Fruit fly (Drosophila melanogaster) whole organism, embryonic: ENCODE results near the gene EMC3.

Source experiments
- Asciz ChIP-seq: fragments of 200-800 bp; sonication (Bioruptor generic); optimal IDR thresholded peaks from 2 replicates; lab custom pipeline; 2017; ENCODE audit warnings: missing biosample characterization, mild to moderate bottlenecking, missing genetic modification characterization, missing genetic modification reagents
- Atf6 ChIP-seq: fragments of 200-800 bp; sonication (Bioruptor generic); IDR thresholded peaks from 2 replicates; pipeline ENCODE4 v1.3.6; 2022; ENCODE audit warnings: missing biosample characterization, missing genetic modification characterization
- Bdp1 ChIP-seq: fragments of 200-800 bp; sonication (Bioruptor generic); optimal IDR thresholded peaks from 3 replicates; lab custom pipeline; 2016; ENCODE audit warnings: missing biosample characterization, missing genetic modification characterization
- Bgb ChIP-seq: fragments of 200-800 bp; sonication (Bioruptor generic); IDR thresholded peaks from 2 replicates; pipeline ENCODE4 v1.3.6; 2022; ENCODE audit warnings: missing biosample characterization, missing genetic modification characterization; ENCODE audit not compliant: partially characterized antibody
- CG11093 ChIP-seq: fragments of 200-800 bp; sonication (Bioruptor generic); IDR thresholded peaks from 3 replicates; pipeline ENCODE4 v1.3.6; 2022; ENCODE audit warnings: missing biosample characterization, missing genetic modification characterization
- CG12071 ChIP-seq: fragments of 200-800 bp; sonication (Bioruptor generic); optimal IDR thresholded peaks from 3 replicates; lab custom pipeline; 2018; ENCODE audit warnings: missing biosample characterization, mild to moderate bottlenecking, missing genetic modification characterization
- CG12104 ChIP-seq: fragments of 200-800 bp; sonication (Bioruptor generic); optimal IDR thresholded peaks from 3 replicates; lab custom pipeline; 2016; ENCODE audit warnings: missing biosample characterization, missing genetic modification characterization
- CG12299 ChIP-seq: fragments of 200-800 bp; sonication (Bioruptor generic); optimal IDR thresholded peaks from 2 replicates; lab custom pipeline; 2018; ENCODE audit warnings: missing biosample characterization, mild to moderate bottlenecking, missing genetic modification characterization
- CG13296 ChIP-seq: fragments of 200-800 bp; sonication (Bioruptor generic); optimal IDR thresholded peaks from 3 replicates; lab custom pipeline; 2018; ENCODE audit warnings: missing biosample characterization, mild to moderate bottlenecking, missing genetic modification characterization
- CG14710 ChIP-seq: fragments of 200-800 bp; sonication (Bioruptor generic); optimal IDR thresholded peaks from 3 replicates; lab custom pipeline; 2019; ENCODE audit warnings: missing biosample characterization, mild to moderate bottlenecking, missing genetic modification characterization, moderate library complexity
- CG1602 ChIP-seq: fragments of 200-800 bp; sonication (Bioruptor generic); optimal IDR thresholded peaks from 3 replicates; lab custom pipeline; 2016; ENCODE audit warnings: missing biosample characterization, missing genetic modification characterization
- CG17568 ChIP-seq: fragments of 200-800 bp; sonication (Bioruptor generic); optimal IDR thresholded peaks from 2 replicates; lab custom pipeline; 2018; ENCODE audit warnings: missing biosample characterization, mild to moderate bottlenecking, missing genetic modification characterization, moderate library complexity
- CG18011 ChIP-seq: fragments of 200-800 bp; sonication (Bioruptor generic); optimal IDR thresholded peaks from 2 replicates; lab custom pipeline; 2017; ENCODE audit warnings: missing biosample characterization, missing genetic modification characterization, mild to moderate bottlenecking, moderate library complexity, missing genotype
- CG18476 ChIP-seq: fragments of 200-800 bp; sonication (Bioruptor generic); optimal IDR thresholded peaks from 2 replicates; lab custom pipeline; 2016; ENCODE audit warnings: missing biosample characterization, mild to moderate bottlenecking, missing genetic modification characterization
- CG34376 ChIP-seq: fragments of 200-800 bp; sonication (Bioruptor generic); optimal IDR thresholded peaks from 2 replicates; lab custom pipeline; 2018; ENCODE audit warnings: missing biosample characterization, mild to moderate bottlenecking, missing genetic modification characterization
- CG3726 ChIP-seq: fragments of 200-800 bp; sonication (Bioruptor generic); IDR thresholded peaks from 3 replicates; pipeline ENCODE4, ENCODE4 v1.3.6; 2022; ENCODE audit warnings: missing biosample characterization, missing genetic modification characterization
- CG4282 ChIP-seq: fragments of 200-800 bp; sonication (Bioruptor generic); optimal IDR thresholded peaks from 2 replicates; lab custom pipeline; 2016; ENCODE audit warnings: missing biosample characterization, missing genetic modification characterization
- CG4328 ChIP-seq: fragments of 200-800 bp; sonication (Bioruptor generic); optimal IDR thresholded peaks from 3 replicates; lab custom pipeline; 2017; ENCODE audit warnings: missing biosample characterization, missing genetic modification reagents, missing genetic modification characterization
- CG7357 ChIP-seq: fragments of 200-800 bp; sonication (Bioruptor generic); IDR thresholded peaks from 3 replicates; pipeline ENCODE4 v1.3.6; 2022; ENCODE audit warnings: missing biosample characterization, missing genetic modification characterization
- CG8478 ChIP-seq: fragments of >200 bp; optimal IDR thresholded peaks from 2 replicates; lab custom pipeline; 2018
- Camta ChIP-seq: fragments of 200-800 bp; sonication (Bioruptor generic); optimal IDR thresholded peaks from 2 replicates; lab custom pipeline; 2016; ENCODE audit warnings: missing biosample characterization, missing genetic modification characterization
- Dad ChIP-seq: fragments of 200-800 bp; sonication (Bioruptor generic); optimal IDR thresholded peaks from 3 replicates; lab custom pipeline; 2016; ENCODE audit warnings: missing biosample characterization, missing genetic modification characterization
- Doc2 ChIP-seq: fragments of 200-800 bp; sonication (Bioruptor generic); IDR thresholded peaks from 2 replicates; pipeline ENCODE4 v1.3.6; 2022; ENCODE audit warnings: missing biosample characterization, missing genetic modification characterization
- Dref ChIP-seq: fragments of 200-800 bp; sonication (Bioruptor generic); IDR thresholded peaks from 2 replicates; pipeline ENCODE4 v1.3.6; 2022; ENCODE audit warnings: missing biosample characterization, missing genetic modification characterization
- Eip74EF ChIP-seq, 2 experiments: fragments of 200-800 bp in 1 of 2; fragments of >200 bp in 1 of 2; sonication (Bioruptor generic) in 1 of 2; optimal IDR thresholded peaks; 2 replicates each; lab custom pipeline; 2017 to 2019; ENCODE audit warnings: missing biosample characterization in 2 of 2, missing genetic modification characterization in 2 of 2, mild to moderate bottlenecking in 1 of 2, moderate library complexity in 1 of 2
- HmgD ChIP-seq: fragments of 200-800 bp; sonication (Bioruptor generic); optimal IDR thresholded peaks from 3 replicates; lab custom pipeline; 2016; ENCODE audit warnings: missing biosample characterization, missing genetic modification characterization
- Hr51 ChIP-seq, 2 experiments: fragments of 200-800 bp; sonication (Bioruptor generic); optimal IDR thresholded peaks; 2 replicates in 1 of 2; 3 replicates in 1 of 2; lab custom pipeline; 2016 to 2018; ENCODE audit warnings: missing biosample characterization in 2 of 2, missing genetic modification characterization in 2 of 2, mild to moderate bottlenecking in 1 of 2, moderate library complexity in 1 of 2
- Mad ChIP-seq: fragments of 200-800 bp; sonication (Bioruptor generic); optimal IDR thresholded peaks from 2 replicates; lab custom pipeline; 2016; ENCODE audit warnings: missing biosample characterization, missing genetic modification characterization
- Ssrp ChIP-seq: fragments of 200-800 bp; sonication (Bioruptor generic); optimal IDR thresholded peaks from 2 replicates; lab custom pipeline; 2018; ENCODE audit warnings: missing biosample characterization, mild to moderate bottlenecking, missing genetic modification characterization, moderate library complexity
- ase ChIP-seq: fragments of 200-800 bp; sonication (Bioruptor generic); IDR thresholded peaks from 3 replicates; pipeline ENCODE4 v1.3.6; 2022; ENCODE audit warnings: missing biosample characterization, missing genetic modification characterization
- ash1 ChIP-seq: fragments of 200-800 bp; sonication (Bioruptor generic); optimal IDR thresholded peaks from 2 replicates; lab custom pipeline; 2018; ENCODE audit warnings: missing biosample characterization, mild to moderate bottlenecking, missing genetic modification characterization
- bsh ChIP-seq, 2 experiments: fragments of 200-800 bp; sonication (Bioruptor generic); optimal IDR thresholded peaks; 2 replicates each; lab custom pipeline; 2017 to 2018; ENCODE audit warnings: mild to moderate bottlenecking in 2 of 2, missing biosample characterization in 2 of 2, missing genetic modification characterization in 2 of 2, moderate library complexity in 1 of 2
- croc ChIP-seq: fragments of 200-800 bp; sonication (Bioruptor generic); conservative IDR thresholded peaks from 3 replicates; pipeline ENCODE4 v1.3.6; 2022; ENCODE audit warnings: missing biosample characterization, missing genetic modification characterization
- esg ChIP-seq: fragments of 200-800 bp; sonication (Bioruptor generic); conservative IDR thresholded peaks from 2 replicates; pipeline ENCODE4 v1.3.6; 2022; ENCODE audit warnings: missing biosample characterization, missing genetic modification characterization
- eve ChIP-seq, 2 experiments: fragments of >200 bp; optimal IDR thresholded peaks; 2 replicates each; lab custom pipeline; 2017; ENCODE audit warnings: missing biosample characterization in 2 of 2, missing genetic modification characterization in 2 of 2
- gfzf ChIP-seq: fragments of 200-800 bp; sonication (Bioruptor generic); optimal IDR thresholded peaks from 2 replicates; lab custom pipeline; 2016; ENCODE audit warnings: missing biosample characterization, mild to moderate bottlenecking, missing genetic modification characterization, moderate library complexity
- hth ChIP-seq: fragments of >200 bp; optimal IDR thresholded peaks from 2 replicates; lab custom pipeline; 2017; ENCODE audit warnings: inconsistent platforms
- insv ChIP-seq, 2 experiments: fragments of 200-800 bp; sonication (Bioruptor generic); optimal IDR thresholded peaks; 3 replicates each; lab custom pipeline; 2016 to 2018; ENCODE audit warnings: missing biosample characterization in 2 of 2, missing genetic modification characterization in 2 of 2
- inv ChIP-seq: fragments of 200-800 bp; sonication (Bioruptor generic); IDR thresholded peaks from 2 replicates; pipeline ENCODE4 v1.3.6; 2022; ENCODE audit warnings: missing biosample characterization, missing genetic modification characterization; ENCODE audit not compliant: partially characterized antibody
- kah ChIP-seq: fragments of 200-800 bp; sonication (Bioruptor generic); optimal IDR thresholded peaks from 2 replicates; lab custom pipeline; 2018; ENCODE audit warnings: missing biosample characterization, mild to moderate bottlenecking, missing genetic modification characterization
- kay ChIP-seq: fragments of 200-800 bp; sonication (Bioruptor generic); optimal IDR thresholded peaks from 2 replicates; lab custom pipeline; 2016; ENCODE audit warnings: missing biosample characterization, missing genetic modification characterization
- lbe ChIP-seq: fragments of 200-800 bp; sonication (Bioruptor generic); optimal IDR thresholded peaks from 2 replicates; lab custom pipeline; 2016; ENCODE audit warnings: missing biosample characterization, mild to moderate bottlenecking, missing genetic modification characterization
- peb ChIP-seq: fragments of 200-800 bp; sonication (Bioruptor generic); IDR thresholded peaks from 2 replicates; pipeline ENCODE4 v1.3.6; 2022; ENCODE audit warnings: missing biosample characterization, missing genetic modification characterization
- pfk ChIP-seq: fragments of 200-800 bp; sonication (Bioruptor generic); optimal IDR thresholded peaks from 2 replicates; lab custom pipeline; 2018; ENCODE audit warnings: missing biosample characterization, mild to moderate bottlenecking, missing genetic modification characterization, moderate library complexity
- pho ChIP-seq: fragments of 200-800 bp; sonication (Bioruptor generic); optimal IDR thresholded peaks from 2 replicates; lab custom pipeline; 2016; ENCODE audit warnings: missing biosample characterization, missing genetic modification characterization
- pzg ChIP-seq: fragments of 200-800 bp; sonication (Bioruptor generic); optimal IDR thresholded peaks from 3 replicates; lab custom pipeline; 2018; ENCODE audit warnings: missing biosample characterization, mild to moderate bottlenecking, missing genetic modification characterization, moderate library complexity
- sens ChIP-seq: fragments of 200-800 bp; sonication (Bioruptor generic); peaks from one replicate; lab custom pipeline; 2016; ENCODE audit warnings: missing biosample characterization, missing genetic modification characterization
- sna ChIP-seq: fragments of 200-800 bp; sonication (Bioruptor generic); IDR thresholded peaks from 2 replicates; pipeline ENCODE4 v1.3.6; 2022; ENCODE audit warnings: missing biosample characterization, missing genetic modification characterization; ENCODE audit not compliant: partially characterized antibody
- so ChIP-seq: fragments of 200-800 bp; sonication (Bioruptor generic); IDR thresholded peaks from 3 replicates; pipeline ENCODE4 v1.3.6; 2022; ENCODE audit warnings: missing biosample characterization, missing genetic modification characterization
- toy ChIP-seq: fragments of 200-800 bp; sonication (Bioruptor generic); IDR thresholded peaks from 2 replicates; pipeline ENCODE4 v1.3.6; 2022; ENCODE audit warnings: missing biosample characterization, missing genetic modification characterization

The EMC3 gene

DNA sequence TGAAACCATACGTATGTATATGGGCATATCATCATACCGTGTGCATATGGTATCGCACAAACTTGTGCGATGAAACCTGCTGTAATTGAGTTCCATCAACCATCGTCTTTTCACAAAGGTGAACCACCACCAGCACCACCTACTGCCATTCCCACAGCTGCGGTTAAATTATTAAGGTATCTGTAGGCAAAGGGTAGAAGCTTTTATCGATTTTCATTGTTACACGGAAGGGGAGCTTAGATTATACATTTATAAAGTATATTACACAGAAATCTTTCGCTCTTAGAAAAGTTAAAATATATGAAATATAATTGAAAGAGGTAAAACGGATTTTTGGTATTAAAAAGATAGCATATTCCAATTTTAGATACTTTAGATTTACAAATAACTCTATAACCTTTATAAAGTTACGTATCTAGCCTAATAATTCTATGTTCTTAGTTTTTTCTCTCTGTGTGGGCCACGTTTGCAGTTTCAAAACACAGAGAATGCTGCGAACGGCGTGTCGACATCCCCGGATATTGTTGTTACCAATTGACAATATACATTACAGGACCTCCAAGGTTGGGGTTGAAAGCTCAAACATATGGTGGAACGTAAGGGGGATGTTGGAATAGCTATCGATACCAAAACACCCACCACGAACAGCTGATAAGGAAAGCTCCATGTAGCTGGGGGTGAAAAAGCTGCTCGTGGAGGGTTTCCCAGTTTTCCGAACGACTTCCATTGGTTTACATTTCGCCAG is 28.4 kb upstream of the EMC3 start, which contains the start of gene CG6495:
CG6495 (plus strand) TSS at position 695 of the 745 bp plus-strand sequence.
- TF ChIP-seq HmgD (GFP tag; lab: Kevin White, UChicago) (no peak), Eip74EF (GFP tag; optimal IDR thresholded peaks at IDR 0.05; lab: Kevin White, UChicago) (peak in 1 of 2 experiments; percentile 56), inv (GFP tag; lab: Robert Waterston, UW) (no peak), ash1 (GFP tag; lab: Kevin White, UChicago) (no peak), pho (GFP tag; lab: Kevin White, UChicago) (no peak), Ssrp (peak; percentile 47), Dad (GFP tag; lab: Kevin White, UChicago) (no peak), Hr51 (GFP tag; optimal IDR thresholded peaks at IDR 0.05; lab: Kevin White, UChicago) (peak in 1 of 2 experiments; percentile 75), sens (peak; percentile 86), CG12071 (GFP tag; lab: Kevin White, UChicago) (peak; percentile 1), kay (GFP tag; lab: Kevin White, UChicago) (peak; percentile 22), bsh (GFP tag; optimal IDR thresholded peaks at IDR 0.05; lab: Kevin White, UChicago) (peak in 1 of 2 experiments; percentile 69), gfzf (GFP tag; lab: Kevin White, UChicago) (no peak), sna (GFP tag; lab: Robert Waterston, UW) (no peak), kah (no peak), Camta (no peak), CG18476 (no peak), CG13296 (GFP tag; lab: Kevin White, UChicago) (peak; percentile 61), CG4282 (GFP tag; lab: Kevin White, UChicago) (no peak), CG18011 (GFP tag; lab: Kevin White, UChicago) (no peak), Bgb (GFP tag; lab: Robert Waterston, UW) (no peak; the same call in 1 of the 2 replicates), CG12299 (tag; lab: Kevin White, UChicago) (peak; percentile 64), Atf6 (no peak), Bdp1 (GFP tag; lab: Kevin White, UChicago) (no peak), Mad (GFP tag; lab: Kevin White, UChicago) (no peak), lbe (no peak), toy (no peak), insv (GFP tag; optimal IDR thresholded peaks at IDR 0.05; lab: Kevin White, UChicago) (no peak), peb (GFP tag; lab: Robert Waterston, UW) (no peak), CG8478 (lab: Kevin White, UChicago) (no peak), hth (no peak), CG14710 (tag; lab: Kevin White, UChicago) (peak; percentile 29), CG4328 (GFP tag; lab: Kevin White, UChicago) (peak; percentile 8), CG17568 (GFP tag; lab: Kevin White, UChicago) (no peak), CG11093 (GFP tag; lab: Robert Waterston, UW) (no peak), CG7357 (GFP tag; lab: Robert Waterston, UW) (no peak), pfk (GFP tag; lab: Kevin White, UChicago) (no peak), croc (GFP tag; lab: Robert Waterston, UW) (peak; percentile 30; the same call in 2 of the 3 replicates), Doc2 (GFP tag; lab: Robert Waterston, UW) (no peak), CG1602 (no peak), CG3726 (GFP tag; lab: Robert Waterston, UW) (no peak), Asciz (GFP tag; lab: Kevin White, UChicago) (no peak), esg (GFP tag; lab: Robert Waterston, UW) (peak; percentile 26; the same call in 1 of the 2 replicates), eve (GFP tag; optimal IDR thresholded peaks at IDR 0.05; lab: Kevin White, UChicago) (no peak), ase (no peak), so (GFP tag; lab: Robert Waterston, UW) (no peak), CG34376 (GFP tag; lab: Kevin White, UChicago) (peak; percentile 15), CG12104 (GFP tag; lab: Kevin White, UChicago) (no peak), Dref (GFP tag; lab: Robert Waterston, UW) (0 out of 2 replicates have a peak, but pooled peaks have one; percentile 32), pzg (peak; percentile 19)
